Fruit fly (Drosophila melanogaster): Measurements from ENCODE around the gene CG33642.

The CG33642 gene

dm6 chr2L:13514262-13514937 lies 15.4 kb upstream of the CG33642 start (continued):
- peak; percentile 18 for TF ChIP-seq CG1233 (GFP tag; optimal IDR thresholded peaks at IDR 0.05)
- TF ChIP-seq ab (GFP tag; optimal IDR thresholded peaks at IDR 0.05), result no peak
- TF ChIP-seq CG16815 (GFP tag; optimal IDR thresholded peaks at IDR 0.05), result peak; percentile 76
- no peak for TF ChIP-seq Six4 (GFP tag; optimal IDR thresholded peaks at IDR 0.05)
- no peak for TF ChIP-seq sc (optimal IDR thresholded peaks at IDR 0.05)
- no peak for TF ChIP-seq sc (GFP tag; optimal IDR thresholded peaks at IDR 0.05)
- no peak for TF ChIP-seq jumu (GFP tag; optimal IDR thresholded peaks at IDR 0.05)
- TF ChIP-seq NC2α (GFP tag; optimal IDR thresholded peaks at IDR 0.05), result no peak
- TF ChIP-seq lola (GFP tag; optimal IDR thresholded peaks at IDR 0.05), result peak in 1 of 3 experiments; percentile 26
- peak; percentile 44 for TF ChIP-seq Dek (tag; optimal IDR thresholded peaks at IDR 0.05)
- TF ChIP-seq CG13775 (GFP tag; optimal IDR thresholded peaks at IDR 0.05), result peak; percentile 56
- TF ChIP-seq ttk (GFP tag; IDR thresholded peaks at IDR 0.05), result peak; percentile 64
- TF ChIP-seq CG12659 (GFP tag; optimal IDR thresholded peaks at IDR 0.05), result peak; percentile 62
- no peak for TF ChIP-seq HmgD (GFP tag; optimal IDR thresholded peaks at IDR 0.05)
- TF ChIP-seq Ada2b (GFP tag; IDR thresholded peaks at IDR 0.05), result peak; percentile 61
- TF ChIP-seq CG42726 (GFP tag; IDR thresholded peaks at IDR 0.05; ENCODE audit: partially characterized antibody), result no peak
- TF ChIP-seq Mes4 (GFP tag; optimal IDR thresholded peaks at IDR 0.05), result no peak
- no peak for TF ChIP-seq CG7963 (GFP tag; IDR thresholded peaks at IDR 0.05; ENCODE audit: partially characterized antibody)
- peak; percentile 60 for TF ChIP-seq CG11085 (GFP tag; IDR thresholded peaks at IDR 0.05)
- TF ChIP-seq HLH3B (GFP tag; IDR thresholded peaks at IDR 0.05), result peak; percentile 65
- peak; percentile 61 for TF ChIP-seq lab (GFP tag; optimal IDR thresholded peaks at IDR 0.05)
- no peak for TF ChIP-seq CG6791 (GFP tag; IDR thresholded peaks at IDR 0.05; ENCODE audit: partially characterized antibody)
- no peak for TF ChIP-seq bab2 (GFP tag; optimal IDR thresholded peaks at IDR 0.05)
- no peak for TF ChIP-seq CG15011 (GFP tag; optimal IDR thresholded peaks at IDR 0.05)
- peak; percentile 53 for TF ChIP-seq Ssrp (tag; optimal IDR thresholded peaks at IDR 0.05)
- peak; percentile 95 for TF ChIP-seq crol (GFP tag; IDR thresholded peaks at IDR 0.05)
- no peak for TF ChIP-seq CG6765 (GFP tag; optimal IDR thresholded peaks at IDR 0.05)
- TF ChIP-seq Dip2 (GFP tag; IDR thresholded peaks at IDR 0.05), result no peak
- no peak for TF ChIP-seq Atf-2 (GFP tag; optimal IDR thresholded peaks at IDR 0.05)
- no peak for TF ChIP-seq CG8281 (tag; optimal IDR thresholded peaks at IDR 0.05)
- TF ChIP-seq CG30403 (GFP tag; optimal IDR thresholded peaks at IDR 0.05), result peak; percentile 73
- TF ChIP-seq CG18476 (GFP tag; optimal IDR thresholded peaks at IDR 0.05), result no peak
- no peak for TF ChIP-seq unc-4 (GFP tag; IDR thresholded peaks at IDR 0.05; ENCODE audit: partially characterized antibody)
- no peak for TF ChIP-seq CG12942 (GFP tag; optimal IDR thresholded peaks at IDR 0.05)
- no peak for TF ChIP-seq tna (GFP tag; IDR thresholded peaks at IDR 0.05; ENCODE audit: partially characterized antibody)
- TF ChIP-seq Neu2 (GFP tag; optimal IDR thresholded peaks at IDR 0.05; ENCODE audit: borderline replicate concordance), result no peak
- TF ChIP-seq CG7372 (GFP tag; IDR thresholded peaks at IDR 0.05), result peak; percentile 70
- peak; percentile 6 for TF ChIP-seq CG4617 (GFP tag; optimal IDR thresholded peaks at IDR 0.05; ENCODE audit: borderline replicate concordance)
- TF ChIP-seq Pdp1 (GFP tag; optimal IDR thresholded peaks at IDR 0.05), result peak in 1 of 2 experiments; percentile 89
- no peak for TF ChIP-seq ac (GFP tag; optimal IDR thresholded peaks at IDR 0.05)
- TF ChIP-seq CG10366 (GFP tag; IDR thresholded peaks at IDR 0.05), result peak; percentile 60
- no peak for TF ChIP-seq CG4820 (GFP tag; optimal IDR thresholded peaks at IDR 0.05)
- peak; percentile 7 for TF ChIP-seq nerfin-1 (tag; optimal IDR thresholded peaks at IDR 0.05)
- no peak for TF ChIP-seq Hey (tag; optimal IDR thresholded peaks at IDR 0.05)
- no peak for TF ChIP-seq Bgb (GFP tag; IDR thresholded peaks at IDR 0.05; ENCODE audit: partially characterized antibody)
- TF ChIP-seq CG15269 (tag; optimal IDR thresholded peaks at IDR 0.05), result peak; percentile 58
- peak; percentile 81; the same call in 1 of the 3 replicates for TF ChIP-seq CG17361 (GFP tag; IDR thresholded peaks at IDR 0.05)
- TF ChIP-seq cg (GFP tag; optimal IDR thresholded peaks at IDR 0.05), result peak; percentile 3
- peak; percentile 23; the same call in 2 of the 3 replicates for TF ChIP-seq CG34422 (GFP tag; IDR thresholded peaks at IDR 0.05)

Data from whole organism, embryonic.